Fruit fly (Drosophila melanogaster) whole organism, wandering third instar larva: ENCODE measurements around the gene CG15169.

Experiments
- Abd-B ChIP-seq: fragments of >200 bp; optimal IDR thresholded peaks from 2 replicates; lab custom pipeline; 2017; ENCODE audit warnings: missing biosample characterization, missing genetic modification characterization
- CG32264 ChIP-seq: fragments of 200-800 bp; sonication (Bioruptor generic); optimal IDR thresholded peaks from 2 replicates; lab custom pipeline; 2016; ENCODE audit warnings: missing biosample characterization, missing genetic modification characterization
- CG9705 ChIP-seq: fragments of 200-800 bp; sonication (Bioruptor generic); optimal IDR thresholded peaks from 2 replicates; lab custom pipeline; 2018; ENCODE audit warnings: missing biosample characterization, mild to moderate bottlenecking, missing genetic modification characterization
- CrebA ChIP-seq: fragments of 200-800 bp; sonication (Bioruptor generic); optimal IDR thresholded peaks from 2 replicates; lab custom pipeline; 2016; ENCODE audit warnings: missing biosample characterization, mild to moderate bottlenecking, missing genetic modification characterization, borderline replicate concordance
- Dfd ChIP-seq: fragments of >200 bp; optimal IDR thresholded peaks from 2 replicates; lab custom pipeline; 2017; ENCODE audit warnings: missing biosample characterization, missing genetic modification characterization
- Dif ChIP-seq: fragments of 200-275, 200-300 bp; sonication (Bioruptor generic); optimal IDR thresholded peaks from 2 replicates; lab custom pipeline; 2018; ENCODE audit warnings: missing biosample characterization, missing genetic modification characterization; ENCODE audit not compliant: partially characterized antibody
- GATAd ChIP-seq: sonication (Bioruptor generic); optimal IDR thresholded peaks from 2 replicates; lab custom pipeline; 2016; ENCODE audit warnings: missing biosample characterization, missing genetic modification characterization
- HLH106 ChIP-seq: fragments of 200-800 bp; optimal IDR thresholded peaks from 3 replicates; lab custom pipeline; 2019; ENCODE audit warnings: missing biosample characterization, mild to moderate bottlenecking, missing genetic modification characterization, moderate library complexity
- Hnf4 ChIP-seq: fragments of 200-800 bp; sonication (Bioruptor generic); optimal IDR thresholded peaks from 2 replicates; lab custom pipeline; 2016; ENCODE audit warnings: missing biosample characterization, mild to moderate bottlenecking, missing genetic modification characterization
- Hr78 ChIP-seq: fragments of >200 bp; optimal IDR thresholded peaks from 2 replicates; lab custom pipeline; 2017; ENCODE audit warnings: missing biosample characterization, missing genetic modification characterization
- Hr83 ChIP-seq: fragments of 200-300 bp; sonication (Bioruptor generic); optimal IDR thresholded peaks from 2 replicates; lab custom pipeline; 2016; ENCODE audit warnings: missing biosample characterization, mild to moderate bottlenecking, missing genetic modification characterization, moderate library complexity; ENCODE audit not compliant: poor library complexity, severe bottlenecking
- Jra ChIP-seq: sonication (Bioruptor generic); optimal IDR thresholded peaks from 2 replicates; lab custom pipeline; 2016; ENCODE audit warnings: missing biosample characterization, missing genetic modification characterization
- Mio ChIP-seq: sonication (Bioruptor generic); optimal IDR thresholded peaks from 2 replicates; lab custom pipeline; 2016; ENCODE audit warnings: missing biosample characterization, missing genetic modification characterization
- Myc ChIP-seq: fragments of >200 bp; optimal IDR thresholded peaks from 2 replicates; lab custom pipeline; 2017
- N ChIP-seq: fragments of >200 bp; optimal IDR thresholded peaks from 2 replicates; lab custom pipeline; 2018; ENCODE audit warnings: missing biosample characterization, missing external identifiers, missing genetic modification characterization
- OdsH ChIP-seq: fragments of 200-800 bp; sonication (Bioruptor generic); optimal IDR thresholded peaks from 2 replicates; lab custom pipeline; 2016; ENCODE audit warnings: missing biosample characterization, mild to moderate bottlenecking, missing genetic modification characterization
- Rel ChIP-seq, 2 experiments: fragments of 200-800 bp; sonication (Bioruptor generic) in 1 of 2; optimal IDR thresholded peaks; 2 replicates in 1 of 2; 3 replicates in 1 of 2; lab custom pipeline; 2016 to 2019; ENCODE audit warnings: mild to moderate bottlenecking in 2 of 2, missing biosample characterization in 2 of 2, missing genetic modification characterization in 2 of 2, moderate library complexity in 1 of 2
- Sp1 ChIP-seq: fragments of 200-800 bp; sonication (Bioruptor generic); optimal IDR thresholded peaks from 3 replicates; lab custom pipeline; 2019; ENCODE audit warnings: missing biosample characterization, mild to moderate bottlenecking, missing genetic modification characterization, moderate library complexity
- Vsx2 ChIP-seq: fragments of 200-300, 225-300 bp; sonication (Bioruptor generic); optimal IDR thresholded peaks from 2 replicates; lab custom pipeline; 2018; ENCODE audit warnings: missing biosample characterization, missing genetic modification characterization; ENCODE audit not compliant: partially characterized antibody
- br ChIP-seq: fragments of 200-800 bp; sonication (Bioruptor generic); optimal IDR thresholded peaks from 2 replicates; lab custom pipeline; 2016; ENCODE audit warnings: missing biosample characterization, missing genetic modification characterization
- brk ChIP-seq: fragments of 200-800 bp; sonication (Bioruptor generic); optimal IDR thresholded peaks from 2 replicates; lab custom pipeline; 2016; ENCODE audit warnings: missing biosample characterization, mild to moderate bottlenecking, missing genetic modification characterization
- dl ChIP-seq, 2 experiments: fragments of 175-275, 200-275 bp in 1 of 2; fragments of 200-275 bp in 1 of 2; sonication (Bioruptor generic); optimal IDR thresholded peaks; lab custom pipeline; 2018; ENCODE audit warnings: mild to moderate bottlenecking in 2 of 2, missing biosample characterization in 2 of 2, missing genetic modification characterization in 2 of 2, moderate library complexity in 2 of 2; ENCODE audit not compliant: partially characterized antibody in 2 of 2, insufficient read depth in 1 of 2
- dmrt93B ChIP-seq: fragments of 200-800 bp; sonication (Bioruptor generic); optimal IDR thresholded peaks from 2 replicates; lab custom pipeline; 2018; ENCODE audit warnings: missing biosample characterization, mild to moderate bottlenecking, missing genetic modification characterization
- dsf ChIP-seq: sonication (Bioruptor generic); optimal IDR thresholded peaks from 2 replicates; lab custom pipeline; 2016; ENCODE audit warnings: missing biosample characterization, missing genetic modification characterization, borderline replicate concordance
- ey ChIP-seq: fragments of 200-800 bp; sonication (Bioruptor generic); optimal IDR thresholded peaks from 2 replicates; lab custom pipeline; 2016; ENCODE audit warnings: missing biosample characterization, missing genetic modification characterization
- foxo ChIP-seq, 2 experiments: fragments of 200-800 bp; sonication (Bioruptor generic); optimal IDR thresholded peaks; 2 replicates in 1 of 2; 3 replicates in 1 of 2; lab custom pipeline; 2016 to 2017; ENCODE audit warnings: missing biosample characterization in 2 of 2, missing genetic modification characterization in 2 of 2
- fru ChIP-seq: fragments of 200-800 bp; sonication (Bioruptor generic); optimal IDR thresholded peaks from 3 replicates; lab custom pipeline; 2016; ENCODE audit warnings: missing biosample characterization, mild to moderate bottlenecking, missing genetic modification characterization
- h ChIP-seq: fragments of 200-800 bp; sonication (Bioruptor generic); optimal IDR thresholded peaks from 3 replicates; lab custom pipeline; 2016; ENCODE audit warnings: missing biosample characterization, mild to moderate bottlenecking, missing genetic modification characterization
- jim ChIP-seq: fragments of 175-275, 200-325 bp; sonication (Bioruptor generic); optimal IDR thresholded peaks from 2 replicates; lab custom pipeline; 2016; ENCODE audit warnings: missing biosample characterization, mild to moderate bottlenecking, missing genetic modification characterization
- lola ChIP-seq: fragments of >200 bp; optimal IDR thresholded peaks from 2 replicates; lab custom pipeline; 2017; ENCODE audit warnings: missing biosample characterization, missing genetic modification characterization
- pan ChIP-seq: fragments of >200 bp; optimal IDR thresholded peaks from 2 replicates; lab custom pipeline; 2017
- psq ChIP-seq: fragments of 200-800 bp; sonication (Bioruptor generic); optimal IDR thresholded peaks from 3 replicates; lab custom pipeline; 2017; ENCODE audit warnings: missing biosample characterization, mild to moderate bottlenecking, missing genetic modification characterization, moderate library complexity
- rgr ChIP-seq: fragments of 200-800 bp; sonication (Bioruptor generic); optimal IDR thresholded peaks from 3 replicates; lab custom pipeline; 2016; ENCODE audit warnings: missing biosample characterization, mild to moderate bottlenecking, missing genetic modification characterization
- sage ChIP-seq: fragments of 200-800 bp; sonication (Bioruptor generic); optimal IDR thresholded peaks from 2 replicates; lab custom pipeline; 2016; ENCODE audit warnings: missing biosample characterization, mild to moderate bottlenecking, missing genetic modification characterization
- sv ChIP-seq: fragments of 200-800 bp; sonication (Bioruptor generic); optimal IDR thresholded peaks from 3 replicates; lab custom pipeline; 2016; ENCODE audit warnings: missing biosample characterization, missing genetic modification characterization
- tai ChIP-seq: sonication (Bioruptor generic); optimal IDR thresholded peaks from 2 replicates; lab custom pipeline; 2016; ENCODE audit warnings: missing biosample characterization, missing genetic modification characterization
- usp ChIP-seq: fragments of >200 bp; optimal IDR thresholded peaks from 2 replicates; lab custom pipeline; 2017; ENCODE audit warnings: missing biosample characterization, missing genetic modification characterization
- woc ChIP-seq: sonication (Bioruptor generic); optimal IDR thresholded peaks from 2 replicates; lab custom pipeline; 2016; ENCODE audit warnings: missing biosample characterization, mild to moderate bottlenecking, missing genetic modification characterization

Gene CG15169

dm6 chr2L:19022221-19022516 lies 31.3 kb downstream of the CG15169 start, which contains the start of gene CG15172:
Gene CG15172 (plus strand): TSS chr2L:19022417.
- TF ChIP-seq Dfd (GFP tag; lab: Kevin White, UChicago) (no peak), CrebA (GFP tag; lab: Kevin White, UChicago) (no peak), sv (GFP tag; lab: Kevin White, UChicago) (no peak), N (GFP tag; lab: Kevin White, UChicago) (no peak), woc (GFP tag; lab: Kevin White, UChicago) (no peak), ey (GFP tag; lab: Kevin White, UChicago) (no peak), CG9705 (GFP tag; lab: Kevin White, UChicago) (no peak), tai (no peak), Hr83 (GFP tag; lab: Kevin White, UChicago) (no peak), dl (GFP tag; optimal IDR thresholded peaks at IDR 0.05; lab: Kevin White, UChicago; ENCODE audit: insufficient read depth in 1 of 2, partially characterized antibody in 2 of 2) (no peak), Myc (lab: Kevin White, UChicago) (no peak), sage (GFP tag; lab: Kevin White, UChicago) (no peak)

dm6 chr2L:19023972-19024743 lies 33.3 kb downstream of the CG15169 start:
- TF ChIP-seq rgr, result peak; percentile 52
- TF ChIP-seq Rel (GFP tag; optimal IDR thresholded peaks at IDR 0.05; lab: Kevin White, UChicago), result no peak
- TF ChIP-seq Rel (tag; optimal IDR thresholded peaks at IDR 0.05; lab: Kevin White, UChicago), result peak; percentile 5
- TF ChIP-seq usp (GFP tag; lab: Kevin White, UChicago), result no peak
- no peak for TF ChIP-seq Vsx2 (GFP tag; lab: Kevin White, UChicago)
- TF ChIP-seq h, result peak; percentile 60
- peak; percentile 51 for TF ChIP-seq CG9705 (GFP tag; lab: Kevin White, UChicago)
- no peak for TF ChIP-seq dl (GFP tag; optimal IDR thresholded peaks at IDR 0.05; lab: Kevin White, UChicago; ENCODE audit: insufficient read depth in 1 of 2, partially characterized antibody in 2 of 2)
- TF ChIP-seq Hnf4, result no peak
- TF ChIP-seq dsf (GFP tag; lab: Kevin White, UChicago), result no peak
- no peak for TF ChIP-seq Dif
- TF ChIP-seq Dfd (GFP tag; lab: Kevin White, UChicago), result no peak
- peak; percentile 56 for TF ChIP-seq psq (GFP tag; lab: Kevin White, UChicago)
- TF ChIP-seq CrebA (GFP tag; lab: Kevin White, UChicago), result no peak
- no peak for TF ChIP-seq Mio (GFP tag; lab: Kevin White, UChicago)
- no peak for TF ChIP-seq N (GFP tag; lab: Kevin White, UChicago)
- peak; percentile 78 for TF ChIP-seq Sp1 (GFP tag; lab: Kevin White, UChicago)
- no peak for TF ChIP-seq Abd-B (GFP tag; lab: Kevin White, UChicago)
- no peak for TF ChIP-seq brk (GFP tag; lab: Kevin White, UChicago)
- TF ChIP-seq CG32264 (GFP tag; lab: Kevin White, UChicago), result no peak
- no peak for TF ChIP-seq jim (GFP tag; lab: Kevin White, UChicago)
- TF ChIP-seq GATAd (GFP tag; lab: Kevin White, UChicago), result no peak
- no peak for TF ChIP-seq tai
- peak; percentile 9 for TF ChIP-seq sv (GFP tag; lab: Kevin White, UChicago)
- peak; percentile 49 for TF ChIP-seq dmrt93B (GFP tag; lab: Kevin White, UChicago)
- no peak for TF ChIP-seq pan (lab: Kevin White, UChicago)
- no peak for TF ChIP-seq Myc (lab: Kevin White, UChicago)
- TF ChIP-seq woc (GFP tag; lab: Kevin White, UChicago), result no peak
- no peak for TF ChIP-seq Hr78 (GFP tag; lab: Kevin White, UChicago)
- TF ChIP-seq br (GFP tag; lab: Kevin White, UChicago), result peak; percentile 24
- no peak for TF ChIP-seq Jra (GFP tag; lab: Kevin White, UChicago)
- TF ChIP-seq lola (GFP tag; lab: Kevin White, UChicago), result no peak
- peak; percentile 51 for TF ChIP-seq ey (GFP tag; lab: Kevin White, UChicago)
- no peak for TF ChIP-seq sage (GFP tag; lab: Kevin White, UChicago)
- TF ChIP-seq OdsH (GFP tag; lab: Kevin White, UChicago), result peak; percentile 41
- TF ChIP-seq Hr83 (GFP tag; lab: Kevin White, UChicago), result no peak
- peak in 1 of 2 experiments; percentile 69 for TF ChIP-seq foxo (GFP tag; optimal IDR thresholded peaks at IDR 0.05; lab: Kevin White, UChicago)
- TF ChIP-seq fru (GFP tag; lab: Kevin White, UChicago), result peak; percentile 61
- peak; percentile 76 for TF ChIP-seq HLH106 (tag; lab: Kevin White, UChicago)
